Fruit fly (Drosophila melanogaster): Measurements from ENCODE around the gene eya.

eya gene

dm6 chr2L:6494405-6494816 lies 52.4 kb downstream of the eya start, which contains the start of gene CG9547 (continued):
- TF ChIP-seq OdsH (GFP tag; optimal IDR thresholded peaks at IDR 0.05) (no peak), eg (GFP tag; IDR thresholded peaks at IDR 0.05) (peak; percentile 58; the same call in 2 of the 3 replicates), Eip78C (GFP tag) (peak; percentile 53), Sox102F (GFP tag; optimal IDR thresholded peaks at IDR 0.05) (no peak), CG7368 (GFP tag; optimal IDR thresholded peaks at IDR 0.05) (no peak), cyc (GFP tag; optimal IDR thresholded peaks at IDR 0.05) (no peak), CG31627 (GFP tag; optimal IDR thresholded peaks at IDR 0.05) (no peak), dac (GFP tag; optimal IDR thresholded peaks at IDR 0.05) (no peak), Ets21C (GFP tag; optimal IDR thresholded peaks at IDR 0.05) (no peak), CG11294 (GFP tag; IDR thresholded peaks at IDR 0.05) (no peak), Met (GFP tag; optimal IDR thresholded peaks at IDR 0.05) (no peak), Lpt (GFP tag; optimal IDR thresholded peaks at IDR 0.05) (no peak), vri (GFP tag; optimal IDR thresholded peaks at IDR 0.05) (peak; percentile 52), CG11762 (GFP tag; optimal IDR thresholded peaks at IDR 0.05; ENCODE audit: insufficient read depth) (no peak), CG6163 (GFP tag; IDR thresholded peaks at IDR 0.05) (peak; percentile 53), salr (GFP tag; optimal IDR thresholded peaks at IDR 0.05) (no peak), CG8119 (GFP tag; IDR thresholded peaks at IDR 0.05) (no peak), lz (GFP tag; optimal IDR thresholded peaks at IDR 0.05) (no peak), esn (GFP tag; optimal IDR thresholded peaks at IDR 0.05) (peak; percentile 17), svp (GFP tag) (peak; percentile 88)

dm6 chr2L:6490783-6491249 lies 56.0 kb downstream of the eya start, which contains the start of the genes Phf5a and CG31638:
Gene Phf5a (minus strand): TSS chr2L:6490843.
Gene CG31638 (plus strand): TSS chr2L:6491061.
- TF ChIP-seq Smox (GFP tag; optimal IDR thresholded peaks at IDR 0.05) (no peak), svp (GFP tag) (no peak), CG8632 (GFP tag; optimal IDR thresholded peaks at IDR 0.05) (peak; percentile 68), Sox14 (GFP tag; optimal IDR thresholded peaks at IDR 0.05) (no peak), achi (GFP tag; optimal IDR thresholded peaks at IDR 0.05) (peak; percentile 74), Eip75B (GFP tag; optimal IDR thresholded peaks at IDR 0.05) (no peak), Hr4 (GFP tag; optimal IDR thresholded peaks at IDR 0.05) (no peak), CG31627 (GFP tag; optimal IDR thresholded peaks at IDR 0.05) (peak; percentile 70), acj6 (GFP tag; optimal IDR thresholded peaks at IDR 0.05) (no peak), CG10631 (GFP tag; optimal IDR thresholded peaks at IDR 0.05) (no peak), Lpt (GFP tag; optimal IDR thresholded peaks at IDR 0.05) (peak; percentile 72), CG34406 (GFP tag; optimal IDR thresholded peaks at IDR 0.05) (peak; percentile 79), CG11294 (GFP tag; IDR thresholded peaks at IDR 0.05) (peak; percentile 91), CG15336 (GFP tag; IDR thresholded peaks at IDR 0.05) (peak; percentile 85), pdm3 (GFP tag; optimal IDR thresholded peaks at IDR 0.05) (peak; percentile 91), CG4318 (GFP tag; optimal IDR thresholded peaks at IDR 0.05) (no peak), CG11762 (GFP tag; optimal IDR thresholded peaks at IDR 0.05; ENCODE audit: insufficient read depth) (peak; percentile 87), Met (GFP tag; optimal IDR thresholded peaks at IDR 0.05) (no peak), esn (GFP tag; optimal IDR thresholded peaks at IDR 0.05) (peak; percentile 93), CG8319 (GFP tag; optimal IDR thresholded peaks at IDR 0.05) (peak; percentile 89), CG11902 (GFP tag; optimal IDR thresholded peaks at IDR 0.05) (peak; percentile 56), Ets21C (GFP tag; optimal IDR thresholded peaks at IDR 0.05) (peak; percentile 82), CG8119 (GFP tag; IDR thresholded peaks at IDR 0.05) (peak; percentile 93), vri (GFP tag; optimal IDR thresholded peaks at IDR 0.05) (no peak), Gug (GFP tag; IDR thresholded peaks at IDR 0.05) (peak; percentile 96), net (GFP tag; optimal IDR thresholded peaks at IDR 0.05) (no peak), fkh (GFP tag; optimal IDR thresholded peaks at IDR 0.05) (peak; percentile 58), spab (GFP tag; optimal IDR thresholded peaks at IDR 0.05) (peak; percentile 77), Sox102F (GFP tag; optimal IDR thresholded peaks at IDR 0.05) (no peak), fd59A (GFP tag; optimal IDR thresholded peaks at IDR 0.05) (peak; percentile 48), ss (GFP tag; optimal IDR thresholded peaks at IDR 0.05) (no peak), Sox15 (GFP tag; optimal IDR thresholded peaks at IDR 0.05) (no peak), dsx (GFP tag; optimal IDR thresholded peaks at IDR 0.05; ENCODE audit: poor library complexity, severe bottlenecking) (peak; percentile 44), Eip78C (GFP tag) (peak; percentile 78), Eip93F (GFP tag; optimal IDR thresholded peaks at IDR 0.05) (no peak), CG6808 (GFP tag; optimal IDR thresholded peaks at IDR 0.05) (peak; percentile 81), CG1621 (tag; optimal IDR thresholded peaks at IDR 0.05) (peak; percentile 52), CG10669 (GFP tag; optimal IDR thresholded peaks at IDR 0.05) (peak; percentile 88), CG32006 (GFP tag; optimal IDR thresholded peaks at IDR 0.05) (peak; percentile 76), OdsH (GFP tag; optimal IDR thresholded peaks at IDR 0.05) (peak; percentile 96), fd85E (GFP tag; optimal IDR thresholded peaks at IDR 0.05) (no peak), CG3032 (tag; optimal IDR thresholded peaks at IDR 0.05) (peak; percentile 95)

Data from whole organism, prepupa.